Fruit fly (Drosophila melanogaster) whole organism, pupa: ENCODE data around the gene CG17272.
A peak's percentile ranks its signal among the peaks of the same experiment; 100 is the strongest.

Experiments used
- CG13204 ChIP-seq: fragments of 200-800 bp; sonication (Bioruptor generic); optimal IDR thresholded peaks from 2 replicates; lab custom pipeline; 2018; ENCODE audit warnings: missing biosample characterization, mild to moderate bottlenecking, missing genetic modification characterization, moderate library complexity
- CG34367 ChIP-seq: fragments of 200-800 bp; sonication (Bioruptor generic); optimal IDR thresholded peaks from 2 replicates; lab custom pipeline; 2018; ENCODE audit warnings: missing biosample characterization, mild to moderate bottlenecking, missing genetic modification characterization
- CG8159 ChIP-seq: fragments of 200-800 bp; sonication (Bioruptor generic); optimal IDR thresholded peaks from 3 replicates; lab custom pipeline; 2018; ENCODE audit warnings: missing biosample characterization, mild to moderate bottlenecking, missing genetic modification characterization, moderate library complexity
- CG8301 ChIP-seq: fragments of 200-800 bp; sonication (Bioruptor generic); optimal IDR thresholded peaks from 2 replicates; lab custom pipeline; 2018; ENCODE audit warnings: missing biosample characterization, mild to moderate bottlenecking, missing genetic modification characterization
- D1 ChIP-seq: fragments of 200-800 bp; sonication (Bioruptor generic); optimal IDR thresholded peaks from 2 replicates; lab custom pipeline; 2018; ENCODE audit warnings: missing biosample characterization, mild to moderate bottlenecking, missing genetic modification characterization, moderate library complexity
- EcR ChIP-seq: fragments of 200-800 bp; sonication (Bioruptor generic); optimal IDR thresholded peaks from 3 replicates; lab custom pipeline; 2019; ENCODE audit warnings: missing biosample characterization, missing genetic modification characterization, mild to moderate bottlenecking, moderate library complexity, missing genetic modification reagents
- Pif1B ChIP-seq: fragments of 200-800 bp; sonication (Bioruptor generic); optimal IDR thresholded peaks from 3 replicates; lab custom pipeline; 2016; ENCODE audit warnings: missing biosample characterization, missing genetic modification characterization

DNA sequence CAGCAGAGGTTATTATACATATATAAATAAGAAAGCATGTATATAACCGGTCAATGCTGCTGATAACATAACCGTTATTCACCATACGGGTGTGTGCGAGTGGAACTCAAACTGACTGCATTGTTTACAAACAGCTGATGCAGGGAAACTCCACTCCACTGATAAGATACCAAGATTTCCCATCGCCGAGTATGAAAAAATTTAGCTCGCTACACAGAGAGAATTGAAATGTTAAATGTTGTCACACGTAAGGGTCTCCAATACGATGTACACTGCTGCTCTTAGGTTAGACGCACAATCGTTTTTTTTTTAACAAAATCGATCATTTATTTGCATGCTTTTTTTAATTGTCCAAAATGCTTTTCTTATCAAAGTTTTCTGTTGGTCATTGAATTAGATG is 9.6 kb upstream of the CG17272 start:
- TF ChIP-seq D1 (tag; lab: Kevin White, UChicago) (no peak), Pif1B (GFP tag; lab: Kevin White, UChicago) (no peak), EcR (no peak), CG13204 (GFP tag; lab: Kevin White, UChicago) (no peak), CG8159 (tag; lab: Kevin White, UChicago) (no peak), CG8301 (tag; lab: Kevin White, UChicago) (peak; percentile 12), CG34367 (no peak)
